Worm (Caenorhabditis elegans): Measurements from ENCODE around the gene sqt-2.

sqt-2 gene

DNA sequence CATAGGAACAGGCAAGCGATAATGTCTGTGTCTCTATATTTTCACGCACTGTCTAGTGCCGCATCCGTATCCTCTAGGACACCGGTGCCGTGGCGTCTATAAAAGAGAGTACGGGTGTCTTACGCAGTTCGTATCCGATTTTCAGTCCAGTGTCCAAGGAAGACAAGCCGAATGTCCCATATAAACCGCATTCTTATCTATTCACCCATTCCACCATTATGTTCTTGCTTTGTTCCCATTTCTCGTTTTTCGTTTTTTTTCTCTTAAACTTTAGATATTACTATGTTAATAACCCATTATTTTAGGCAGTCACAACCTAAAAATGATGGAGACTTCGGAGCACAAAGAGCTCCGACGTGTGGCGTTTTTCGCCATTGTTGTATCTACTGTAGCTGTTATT, at the start of gene sqt-2:
sqt-2 (plus strand) TSS at position 301 of the 400 bp plus-strand sequence.
- TF ChIP-seq W03F9.2 (tag; optimal IDR thresholded peaks at IDR 0.05) (no peak), dao-5 (tag; optimal IDR thresholded peaks at IDR 0.05) (no peak), him-1 (tag; optimal IDR thresholded peaks at IDR 0.05) (no peak)

DNA sequence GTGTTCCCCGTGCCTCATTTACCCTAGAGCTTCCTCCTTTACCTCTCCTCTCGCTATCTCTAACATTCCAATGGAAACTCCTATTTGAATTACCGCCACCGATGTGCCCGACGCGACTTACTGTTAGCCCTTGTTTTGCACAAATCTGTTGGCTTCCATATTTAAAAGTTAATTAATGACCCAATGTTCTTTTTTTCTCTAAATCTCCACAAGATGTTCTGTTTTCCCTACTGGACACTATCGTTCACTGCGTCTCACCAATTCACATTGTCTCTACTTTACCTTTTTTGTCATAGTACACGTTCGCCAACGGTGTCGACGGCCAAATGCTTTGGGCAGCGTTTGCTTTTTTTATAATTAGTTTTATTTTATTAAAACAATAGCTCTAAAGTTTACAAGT, 22.5 kb upstream of the sqt-2 start:
- TF ChIP-seq him-1 (tag; optimal IDR thresholded peaks at IDR 0.05) = no peak
- no peak for TF ChIP-seq W03F9.2 (tag; optimal IDR thresholded peaks at IDR 0.05)
- no peak for TF ChIP-seq dao-5 (tag; optimal IDR thresholded peaks at IDR 0.05)

DNA sequence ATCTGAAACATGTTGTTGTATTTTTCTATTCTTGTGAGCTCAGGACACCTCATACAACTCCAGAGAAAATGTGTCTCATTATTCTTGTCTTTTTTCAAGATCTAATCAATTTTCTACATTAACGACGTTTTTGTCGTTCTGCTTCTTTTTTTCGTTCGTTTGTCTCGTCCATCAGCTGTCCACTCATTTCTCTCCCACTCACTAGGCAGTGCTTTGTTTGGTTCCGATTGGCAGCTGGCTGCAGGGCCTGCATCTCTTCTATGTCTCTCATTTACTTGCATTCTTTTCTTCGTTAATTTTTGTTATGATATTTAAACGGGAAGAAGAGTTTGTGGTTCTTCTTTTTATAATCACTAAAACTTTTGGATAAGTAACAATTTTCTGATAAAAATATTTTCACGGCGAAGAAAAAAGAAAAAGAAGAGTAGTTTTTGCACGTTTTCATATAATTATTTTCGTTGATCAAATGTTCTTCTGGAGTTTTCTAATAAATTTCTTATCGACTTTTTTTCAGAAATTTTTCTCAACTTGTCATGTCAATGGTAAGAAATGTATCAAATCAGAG, 21.7 kb upstream of the sqt-2 start, which contains the start of gene 2L52.1:
2L52.1 (plus strand) TSS at position 515 of the 565 bp plus-strand sequence.
- TF ChIP-seq him-1 (tag; optimal IDR thresholded peaks at IDR 0.05) (no peak), W03F9.2 (tag; optimal IDR thresholded peaks at IDR 0.05) (no peak), dao-5 (tag; optimal IDR thresholded peaks at IDR 0.05) (no peak)

DNA sequence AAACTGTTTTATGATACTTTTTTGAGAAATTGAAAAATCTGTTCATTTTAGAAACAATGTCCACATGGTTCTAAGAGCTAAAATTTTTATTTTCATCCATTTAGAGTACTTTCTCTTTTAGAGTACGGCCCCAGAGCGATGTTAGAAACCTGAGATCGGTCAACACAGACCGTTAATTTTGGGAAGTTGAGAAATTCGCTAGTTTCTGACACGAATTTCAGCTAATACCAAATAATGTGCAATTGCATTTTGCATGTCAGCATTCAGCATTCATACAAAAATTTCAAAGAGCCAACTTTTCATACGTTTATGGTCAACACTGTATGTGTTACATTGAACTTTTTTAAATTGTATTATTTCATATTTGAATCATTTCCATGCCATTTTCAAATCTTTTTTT, 18.3 kb upstream of the sqt-2 start:
- TF ChIP-seq W03F9.2 (tag; optimal IDR thresholded peaks at IDR 0.05) = no peak
- TF ChIP-seq dao-5 (tag; optimal IDR thresholded peaks at IDR 0.05) = no peak
- no peak for TF ChIP-seq him-1 (tag; optimal IDR thresholded peaks at IDR 0.05)

DNA sequence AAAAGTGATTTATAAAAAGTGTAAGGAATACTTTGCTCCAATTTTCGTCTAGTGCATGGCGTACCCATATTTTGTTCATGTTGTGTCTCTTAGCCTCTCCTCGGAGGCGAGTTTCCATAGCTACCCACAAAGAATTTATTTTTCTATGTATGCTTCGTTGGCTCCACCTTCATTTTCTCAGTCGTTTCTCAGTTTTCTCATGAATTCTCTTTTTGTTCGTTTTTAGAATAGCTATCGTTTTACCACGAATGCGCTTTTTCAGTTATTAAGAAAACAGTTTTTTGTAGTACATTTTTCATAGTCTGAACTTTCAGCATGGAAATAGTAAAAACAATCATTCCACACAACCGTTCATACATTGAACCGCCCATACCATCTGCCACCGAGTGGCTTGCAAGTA, 16.8 kb upstream of the sqt-2 start, which contains the start of gene osta-1:
osta-1 (plus strand) TSS at position 309 of the 400 bp plus-strand sequence.
- no peak for TF ChIP-seq him-1 (tag; optimal IDR thresholded peaks at IDR 0.05)
- no peak for TF ChIP-seq W03F9.2 (tag; optimal IDR thresholded peaks at IDR 0.05)
- no peak for TF ChIP-seq dao-5 (tag; optimal IDR thresholded peaks at IDR 0.05)

DNA sequence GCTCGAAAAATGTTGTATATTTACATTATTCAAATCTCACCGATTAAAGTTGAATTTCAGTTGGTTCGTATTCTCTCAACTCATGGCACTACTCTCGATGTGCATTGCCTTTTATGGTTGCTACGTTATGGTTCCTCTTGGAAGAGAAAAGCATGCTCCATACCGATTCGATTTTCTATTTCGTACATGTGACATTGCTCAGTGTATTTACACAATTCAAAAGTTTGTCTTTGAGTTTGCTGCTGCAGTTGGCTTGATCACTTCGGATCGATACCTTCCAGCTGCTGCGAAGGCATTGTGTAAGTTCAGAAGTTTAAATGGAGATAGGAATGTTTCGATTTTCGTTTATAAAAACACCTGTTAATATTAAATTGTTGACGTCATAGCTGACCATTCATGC, 14.9 kb upstream of the sqt-2 start:
- TF ChIP-seq dao-5 (tag; optimal IDR thresholded peaks at IDR 0.05) (no peak), W03F9.2 (tag; optimal IDR thresholded peaks at IDR 0.05) (no peak), him-1 (tag; optimal IDR thresholded peaks at IDR 0.05) (no peak)

DNA sequence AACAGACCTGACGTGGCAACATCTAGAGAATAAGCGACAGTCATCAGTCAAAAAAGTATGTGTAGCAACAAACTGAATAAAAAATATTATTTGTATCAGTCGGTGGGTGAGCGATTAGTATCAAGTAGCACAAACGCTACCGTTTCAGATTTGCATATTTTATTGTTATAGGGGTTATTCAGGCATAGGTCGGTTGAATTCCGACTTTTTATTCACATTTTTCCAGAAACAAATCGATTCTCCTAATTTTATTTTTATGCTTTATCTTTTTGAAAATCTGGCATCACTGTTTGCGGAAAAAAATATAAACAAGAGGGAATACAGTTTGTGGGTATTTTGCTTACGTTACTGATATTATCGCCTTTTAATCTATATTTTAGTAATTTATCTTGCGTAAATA, 11.3 kb upstream of the sqt-2 start, which contains the start of gene best-4:
best-4 (minus strand) TSS at position 101 of the 400 bp plus-strand sequence.
- no peak for TF ChIP-seq him-1 (tag; optimal IDR thresholded peaks at IDR 0.05)
- no peak for TF ChIP-seq dao-5 (tag; optimal IDR thresholded peaks at IDR 0.05)
- no peak for TF ChIP-seq W03F9.2 (tag; optimal IDR thresholded peaks at IDR 0.05)

DNA sequence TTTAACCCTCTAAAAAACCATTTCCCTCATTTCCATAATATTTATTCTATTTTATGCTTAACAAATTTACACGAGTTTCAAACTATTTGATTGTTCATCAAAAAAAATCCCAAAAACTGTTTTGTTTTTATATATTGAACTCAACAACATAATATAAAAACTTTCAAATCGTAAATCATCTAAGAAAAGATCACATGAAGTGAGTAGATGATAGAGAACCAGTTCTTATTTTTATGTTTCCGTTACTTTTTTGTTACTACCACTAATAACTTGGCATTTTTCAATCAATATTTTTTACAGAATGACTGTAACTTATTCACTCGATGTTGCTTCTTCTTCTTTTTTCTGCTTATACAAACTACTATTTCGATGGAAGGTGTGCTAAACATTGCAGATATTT, 10.4 kb upstream of the sqt-2 start, which contains the start of gene best-3:
best-3 (plus strand) TSS at position 301 of the 400 bp plus-strand sequence.
- TF ChIP-seq dao-5 (tag; optimal IDR thresholded peaks at IDR 0.05) = no peak
- TF ChIP-seq W03F9.2 (tag; optimal IDR thresholded peaks at IDR 0.05) = no peak
- no peak for TF ChIP-seq him-1 (tag; optimal IDR thresholded peaks at IDR 0.05)

DNA sequence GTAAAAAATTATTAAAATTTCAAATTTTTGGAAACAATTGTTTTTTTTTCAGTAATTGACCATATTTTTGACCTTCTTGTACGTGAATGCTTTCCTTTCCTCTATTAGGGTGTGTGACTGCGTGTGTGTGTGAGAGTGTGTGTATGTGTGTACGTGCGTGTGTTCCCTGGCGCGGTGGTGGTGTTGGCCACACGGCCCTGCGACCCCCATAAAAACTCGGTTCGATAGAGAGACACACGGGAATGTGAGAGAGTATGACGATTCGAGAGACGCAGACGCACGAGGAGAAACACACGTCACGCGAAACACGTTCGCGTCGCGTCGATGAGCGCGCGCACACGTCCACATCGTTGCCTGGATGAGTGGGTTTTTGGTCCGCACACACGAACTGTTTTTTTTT, 4.3 kb upstream of the sqt-2 start:
- TF ChIP-seq dao-5 (tag; optimal IDR thresholded peaks at IDR 0.05) (no peak), W03F9.2 (tag; optimal IDR thresholded peaks at IDR 0.05) (peak; percentile 53)

DNA sequence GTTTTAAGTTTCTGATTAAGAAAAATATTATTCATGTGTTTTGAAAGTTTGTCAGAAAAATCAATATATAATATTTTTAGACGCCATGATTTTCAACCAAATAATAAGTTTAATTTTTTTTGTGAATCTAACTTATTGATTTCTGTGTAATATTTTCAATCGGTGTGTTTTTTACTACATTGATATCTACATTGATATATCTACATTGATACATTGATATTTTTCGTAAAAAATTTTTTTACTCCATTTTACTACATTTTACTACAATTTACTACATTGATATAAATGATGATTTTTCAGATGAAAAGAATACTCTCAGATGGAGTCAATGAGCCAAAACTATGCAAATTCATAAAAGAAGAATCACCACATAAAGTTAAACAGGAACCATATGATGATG, 3.9 kb upstream of the sqt-2 start, which contains the start of gene gmeb-1:
gmeb-1 (plus strand) TSS at position 301 of the 400 bp plus-strand sequence.
- TF ChIP-seq dao-5 (tag; optimal IDR thresholded peaks at IDR 0.05) = no peak

DNA sequence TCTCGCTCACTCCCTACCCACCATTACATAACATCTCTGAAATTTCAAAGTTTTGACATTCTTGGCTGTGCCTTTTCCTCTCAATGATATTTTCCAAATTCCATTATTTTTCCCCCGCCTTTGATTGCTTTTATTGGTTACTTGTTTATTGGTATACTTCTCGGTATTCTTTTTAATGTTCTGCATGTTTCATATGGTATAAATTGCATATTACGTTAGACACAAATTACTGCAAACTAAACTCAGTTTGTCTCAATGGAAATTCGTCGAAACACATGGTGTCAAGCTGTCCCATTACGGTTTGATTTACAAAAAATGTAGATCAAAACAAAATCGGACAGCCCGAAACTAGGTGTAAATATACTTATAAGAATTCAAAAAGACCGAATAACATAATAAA, 1.2 kb upstream of the sqt-2 start:
- no peak for TF ChIP-seq him-1 (tag; optimal IDR thresholded peaks at IDR 0.05)
- no peak for TF ChIP-seq W03F9.2 (tag; optimal IDR thresholded peaks at IDR 0.05)
- TF ChIP-seq dao-5 (tag; optimal IDR thresholded peaks at IDR 0.05) = no peak

DNA sequence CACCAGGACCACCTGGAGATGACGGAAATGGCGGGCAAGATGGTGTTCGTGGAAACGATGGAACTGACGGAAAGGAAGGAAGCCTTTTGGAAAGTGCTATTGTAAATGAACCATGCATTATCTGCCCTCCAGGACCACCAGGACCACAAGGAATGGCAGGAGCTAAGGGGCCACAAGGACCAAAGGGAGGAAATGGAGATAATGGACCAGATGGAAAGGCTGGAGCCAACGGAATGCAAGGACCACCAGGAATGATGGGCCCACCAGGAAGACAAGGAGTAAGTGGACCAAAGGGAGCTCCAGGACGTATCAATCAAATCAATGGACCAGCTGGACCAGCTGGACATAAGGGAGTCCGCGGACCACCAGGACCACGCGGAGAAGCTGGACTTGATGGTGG, 614 bp downstream of the sqt-2 start:
- no peak for TF ChIP-seq him-1 (tag; optimal IDR thresholded peaks at IDR 0.05)
- no peak for TF ChIP-seq W03F9.2 (tag; optimal IDR thresholded peaks at IDR 0.05)
- no peak for TF ChIP-seq dao-5 (tag; optimal IDR thresholded peaks at IDR 0.05)

DNA sequence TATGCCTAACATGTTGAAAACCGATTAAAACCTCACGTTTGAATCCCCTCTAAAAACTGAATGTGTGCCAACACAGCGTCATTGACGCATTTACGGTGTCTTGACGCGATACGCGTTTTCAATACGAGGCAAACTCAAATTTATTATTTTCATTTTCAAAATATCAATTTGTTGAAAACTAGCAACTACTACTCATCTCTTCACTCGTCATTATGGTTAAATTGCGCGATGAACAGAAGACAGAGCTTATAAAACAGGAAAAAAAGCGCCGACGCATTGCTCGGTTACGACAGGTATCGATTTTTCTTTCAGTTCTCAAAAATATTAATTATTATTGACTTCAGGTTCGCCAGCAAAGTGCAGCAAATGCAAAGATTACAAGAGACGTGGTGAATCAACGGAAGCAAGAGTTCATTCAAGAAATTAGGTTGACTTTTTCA, 1.5 kb downstream of the sqt-2 start, which contains the start of gene enee-1:
enee-1 (plus strand) TSS at position 108 of the 440 bp plus-strand sequence.
- TF ChIP-seq W03F9.2 (tag; optimal IDR thresholded peaks at IDR 0.05) (peak; percentile 73), him-1 (tag; optimal IDR thresholded peaks at IDR 0.05) (no peak)

DNA sequence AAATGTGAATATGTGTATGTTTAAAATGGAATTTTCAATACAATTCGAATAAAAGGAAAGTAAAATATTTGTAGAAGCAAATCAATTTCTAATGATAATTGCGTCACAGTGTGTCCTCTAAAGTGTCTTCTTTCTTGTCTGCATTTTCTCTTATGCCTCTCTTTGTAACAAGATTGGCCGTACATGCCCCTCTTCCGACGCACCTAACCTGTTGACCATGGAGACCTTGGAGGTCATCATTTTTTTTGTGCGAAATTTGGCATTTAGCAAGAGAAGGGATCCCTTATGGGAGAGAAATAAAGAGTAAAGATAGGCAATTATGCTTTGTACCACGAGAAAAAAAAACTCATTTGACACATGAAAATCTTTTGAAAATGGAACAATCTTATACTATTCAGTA, 5.2 kb downstream of the sqt-2 start, which contains the start of gene F23F1.4:
F23F1.4 (minus strand) TSS at position 141 of the 400 bp plus-strand sequence.
- no peak for TF ChIP-seq W03F9.2 (tag; optimal IDR thresholded peaks at IDR 0.05)

DNA sequence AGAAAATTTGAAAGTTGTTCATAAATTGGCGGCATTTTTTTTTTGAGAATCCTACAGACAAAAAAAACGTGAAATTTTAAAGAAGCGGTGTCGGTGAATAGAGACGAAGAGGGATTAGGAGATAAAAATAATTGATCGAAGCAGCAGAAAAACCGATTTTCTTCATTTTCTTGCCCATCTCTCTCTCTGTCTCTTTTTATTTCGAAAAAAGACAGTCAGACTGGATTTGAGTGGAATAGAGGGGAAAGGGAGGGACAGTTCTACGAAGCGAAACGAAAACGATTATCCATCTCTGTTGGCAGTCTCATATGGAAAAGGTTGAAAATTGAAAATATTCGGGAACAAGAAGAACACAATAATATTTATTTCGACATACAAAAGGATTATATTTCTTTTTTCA, 6.5 kb downstream of the sqt-2 start:
- TF ChIP-seq dao-5 (tag; optimal IDR thresholded peaks at IDR 0.05) (no peak), him-1 (tag; optimal IDR thresholded peaks at IDR 0.05) (no peak), W03F9.2 (tag; optimal IDR thresholded peaks at IDR 0.05) (no peak)

Measured in whole organism, L4/young adult.